Worm (Caenorhabditis elegans): ENCODE measurements around the gene srw-83.
"Not testable (repeated sequence)": the region's sequence is repeated elsewhere in the genome, so short reads cannot be mapped to it uniquely, and the experiment has no call there.

srw-83 gene

ce11 chrV:18402743-18403142 lies 23.6 kb upstream of the srw-83 start:
- TF ChIP-seq madf-10 (tag; optimal IDR thresholded peaks at IDR 0.05) (no peak), rpc-1 (optimal IDR thresholded peaks at IDR 0.05) (no peak), rpc-1 (tag; optimal IDR thresholded peaks at IDR 0.05) (no peak), somi-1 (GFP tag; optimal IDR thresholded peaks at IDR 0.05) (no peak), egl-18 (GFP tag; IDR thresholded peaks at IDR 0.05) (no peak), lin-54 (GFP tag; optimal IDR thresholded peaks at IDR 0.05) (no peak), chd-7 (tag; optimal IDR thresholded peaks at IDR 0.05) (no peak), ets-4 (GFP tag; optimal IDR thresholded peaks at IDR 0.05) (no peak), madf-6 (GFP tag; IDR thresholded peaks at IDR 0.05) (no peak), let-607 (tag; optimal IDR thresholded peaks at IDR 0.05) (no peak), ccch-3 (GFP tag; optimal IDR thresholded peaks at IDR 0.05) (no peak), bed-1 (GFP tag; IDR thresholded peaks at IDR 0.05) (no peak), unc-62 (GFP tag; optimal IDR thresholded peaks at IDR 0.05) (no peak)

- TF ChIP-seq F39B2.1 (GFP tag; IDR thresholded peaks at IDR 0.05); snpc-4 (GFP tag; optimal IDR thresholded peaks at IDR 0.05); snpc-4 (tag; optimal IDR thresholded peaks at IDR 0.05); F57A8.1 (GFP tag; optimal IDR thresholded peaks at IDR 0.05): not testable (repeated sequence)
Measured at ce11 chrV:18404767-18405166, 21.6 kb upstream of the srw-83 start, which contains the start of gene srh-209. Gene srh-209, minus strand, starts transcription at chrV:18404867.

- TF ChIP-seq sptf-2 (GFP tag; optimal IDR thresholded peaks at IDR 0.05) (no peak), ceh-40 (GFP tag; IDR thresholded peaks at IDR 0.05) (no peak), nfyb-1 (GFP tag; IDR thresholded peaks at IDR 0.05) (no peak), unc-62 (GFP tag; optimal IDR thresholded peaks at IDR 0.05) (no peak), lin-26 (GFP tag; IDR thresholded peaks at IDR 0.05) (no peak), rpc-1 (optimal IDR thresholded peaks at IDR 0.05) (no peak), rpc-1 (tag; optimal IDR thresholded peaks at IDR 0.05) (no peak), somi-1 (GFP tag; optimal IDR thresholded peaks at IDR 0.05) (no peak), let-526 (GFP tag; IDR thresholded peaks at IDR 0.05) (no peak), F39B2.1 (GFP tag; IDR thresholded peaks at IDR 0.05) (no peak), Y95B8A.8 (GFP tag; IDR thresholded peaks at IDR 0.05) (no peak), F57A8.1 (GFP tag; optimal IDR thresholded peaks at IDR 0.05) (no peak), F57C9.4 (tag; optimal IDR thresholded peaks at IDR 0.05) (no peak), egl-44 (GFP tag; IDR thresholded peaks at IDR 0.05) (no peak), nhr-27 (tag; optimal IDR thresholded peaks at IDR 0.05) (no peak), pha-4 (tag; optimal IDR thresholded peaks at IDR 0.05) (no peak), him-1 (tag; optimal IDR thresholded peaks at IDR 0.05) (no peak), xnd-1 (tag; optimal IDR thresholded peaks at IDR 0.05) (no peak)
Measured at ce11 chrV:18410142-18410541, 16.2 kb upstream of the srw-83 start, which contains the start of gene srh-207. Gene srh-207, minus strand, starts transcription at chrV:18410242.

- TF ChIP-seq bed-1 (GFP tag; IDR thresholded peaks at IDR 0.05) (no peak), rpc-1 (optimal IDR thresholded peaks at IDR 0.05) (peak; percentile 82), rpc-1 (tag; optimal IDR thresholded peaks at IDR 0.05) (peak; percentile 94), hmg-1.2 (GFP tag; IDR thresholded peaks at IDR 0.05) (peak; percentile 64), ztf-25 (GFP tag; IDR thresholded peaks at IDR 0.05) (peak; percentile 81; the same call in 1 of the 2 replicates), F23B12.7 (tag; optimal IDR thresholded peaks at IDR 0.05; ENCODE audit: insufficient read depth) (peak; percentile 23), nhr-80 (tag; optimal IDR thresholded peaks at IDR 0.05) (peak; percentile 2), mcd-1 (GFP tag; IDR thresholded peaks at IDR 0.05) (no peak), ccch-3 (GFP tag; optimal IDR thresholded peaks at IDR 0.05) (no peak), let-526 (GFP tag; IDR thresholded peaks at IDR 0.05) (no peak), nhr-179 (tag; optimal IDR thresholded peaks at IDR 0.05) (no peak), snpc-3.4 (tag; optimal IDR thresholded peaks at IDR 0.05) (peak; percentile 45), repo-1 (tag; optimal IDR thresholded peaks at IDR 0.05) (no peak), B0261.1 (tag; optimal IDR thresholded peaks at IDR 0.05) (peak; percentile 85), F57A8.1 (GFP tag; optimal IDR thresholded peaks at IDR 0.05) (no peak), ceh-79 (tag; optimal IDR thresholded peaks at IDR 0.05) (no peak), egrh-3 (GFP tag; IDR thresholded peaks at IDR 0.05) (no peak), zim-3 (tag; optimal IDR thresholded peaks at IDR 0.05) (peak; percentile 43), unc-130 (GFP tag; optimal IDR thresholded peaks at IDR 0.05) (peak; percentile 16), xnd-1 (tag; optimal IDR thresholded peaks at IDR 0.05) (no peak), attf-3 (GFP tag; conservative IDR thresholded peaks at IDR 0.05) (0 out of 2 replicates have a peak, but pooled peaks have one; percentile 20), hlh-12 (tag; optimal IDR thresholded peaks at IDR 0.05) (peak; percentile 11), ceh-40 (GFP tag; IDR thresholded peaks at IDR 0.05) (no peak)
Measured at ce11 chrV:18412351-18412750, 14.0 kb upstream of the srw-83 start.
